Worm (Caenorhabditis elegans) whole organism, young adult: Measurements from ENCODE around the gene Y48A6B.14.

Source experiments
- B0019.2 ChIP-seq: fragments of 200-800 bp; sonication (Bioruptor generic); conservative IDR thresholded peaks from 2 replicates; pipeline ENCODE4 v1.3.6; 2022; ENCODE audit warnings: missing genetic modification reagents, missing genetic modification characterization, missing compliant biosample characterization
- C06A6.2 ChIP-seq: fragments of 200-800 bp; sonication (Bioruptor generic); conservative IDR thresholded peaks from 2 replicates; pipeline ENCODE4 v1.3.6; 2022; ENCODE audit warnings: missing genetic modification characterization, missing compliant biosample characterization
- F22D6.2 ChIP-seq: sonication (generic microtip); optimal IDR thresholded peaks from 2 replicates; lab custom pipeline; 2016; ENCODE audit warnings: mild to moderate bottlenecking, missing genetic modification characterization, missing compliant biosample characterization
- F23B12.7 ChIP-seq: sonication (generic microtip); optimal IDR thresholded peaks from 2 replicates; lab custom pipeline; 2017; ENCODE audit warnings: missing genetic modification characterization, mild to moderate bottlenecking, missing compliant biosample characterization, antibody characterized with exemption, moderate library complexity; ENCODE audit not compliant: insufficient read depth
- F55B11.4 ChIP-seq: sonication (generic microtip); optimal IDR thresholded peaks from 2 replicates; lab custom pipeline; 2016; ENCODE audit warnings: missing compliant biosample characterization, missing genetic modification characterization, borderline replicate concordance; ENCODE audit not compliant: insufficient read depth
- F57A8.1 ChIP-seq: fragments of 200-800 bp; sonication (Bioruptor generic); optimal IDR thresholded peaks from 2 replicates; lab custom pipeline; 2018; ENCODE audit warnings: mild to moderate bottlenecking, missing genetic modification characterization, moderate library complexity, missing compliant biosample characterization
- F57C9.4 ChIP-seq: sonication (generic microtip); optimal IDR thresholded peaks from 2 replicates; lab custom pipeline; 2017; ENCODE audit warnings: mild to moderate bottlenecking, missing genetic modification characterization, missing compliant biosample characterization
- K12H6.12 ChIP-seq: fragments of 200-800 bp; sonication (Bioruptor generic); optimal IDR thresholded peaks from 2 replicates; lab custom pipeline; 2018; ENCODE audit warnings: mild to moderate bottlenecking, missing genetic modification characterization, missing compliant biosample characterization
- T07F8.4 ChIP-seq: sonication (generic microtip); optimal IDR thresholded peaks from 2 replicates; lab custom pipeline; 2016; ENCODE audit warnings: mild to moderate bottlenecking, missing genetic modification characterization, moderate library complexity, missing compliant biosample characterization
- T26A5.8 ChIP-seq: sonication (generic microtip); optimal IDR thresholded peaks from 2 replicates; lab custom pipeline; 2016; ENCODE audit warnings: missing genetic modification characterization, missing compliant biosample characterization
- Y53G8AR.9 ChIP-seq: fragments of 200-800 bp; sonication (Bioruptor generic); conservative IDR thresholded peaks from 2 replicates; pipeline ENCODE4 v1.3.6; 2022; ENCODE audit warnings: missing genetic modification reagents, missing genetic modification characterization, missing compliant biosample characterization
- Y79H2A.3 ChIP-seq: fragments of 200-800 bp; sonication (Bioruptor generic); conservative IDR thresholded peaks from 2 replicates; pipeline ENCODE4 v1.3.6; 2022; ENCODE audit warnings: missing genetic modification reagents, missing genetic modification characterization, missing compliant biosample characterization
- Y95B8A.8 ChIP-seq: fragments of 200-800 bp; sonication (Bioruptor generic); IDR thresholded peaks from 2 replicates; pipeline ENCODE4 v1.3.6; 2022; ENCODE audit warnings: missing genetic modification reagents, missing genetic modification characterization, missing compliant biosample characterization
- ZK185.1 ChIP-seq: sonication (generic microtip); optimal IDR thresholded peaks from 2 replicates; lab custom pipeline; 2016; ENCODE audit warnings: mild to moderate bottlenecking, missing genetic modification characterization, missing compliant biosample characterization; ENCODE audit not compliant: poor library complexity, severe bottlenecking
- akir-1 ChIP-seq: fragments of 200-800 bp; sonication (Bioruptor generic); optimal IDR thresholded peaks from 2 replicates; lab custom pipeline; 2018; ENCODE audit warnings: mild to moderate bottlenecking, missing genetic modification characterization, moderate library complexity, missing compliant biosample characterization
- ama-1 ChIP-seq, 3 experiments: fragments of 150-350 bp in 1 of 3; sonication (generic microtip) in 2 of 3; optimal IDR thresholded peaks; 2 replicates each; lab custom pipeline; 2014 to 2018; ENCODE audit warnings: missing biosample characterization in 2 of 3, missing genetic modification characterization in 2 of 3, missing genetic modification reagents in 2 of 3
- aptf-3 ChIP-seq: fragments of 200-800 bp; sonication (Bioruptor generic); IDR thresholded peaks from 2 replicates; pipeline ENCODE4 v1.3.6; 2022; ENCODE audit warnings: missing genetic modification characterization, missing compliant biosample characterization
- attf-3 ChIP-seq: fragments of 200-800 bp; sonication (Bioruptor generic); conservative IDR thresholded peaks from 2 replicates; pipeline ENCODE4 v1.3.6; 2022; ENCODE audit warnings: missing genetic modification reagents, missing genetic modification characterization, missing compliant biosample characterization
- attf-5 ChIP-seq: fragments of 200-800 bp; sonication (Bioruptor generic); optimal IDR thresholded peaks from 2 replicates; lab custom pipeline; 2018; ENCODE audit warnings: mild to moderate bottlenecking, missing genetic modification characterization, missing compliant biosample characterization
- bed-1 ChIP-seq: fragments of 200-800 bp; sonication (Bioruptor generic); IDR thresholded peaks from 2 replicates; pipeline ENCODE4 v1.3.6; 2022; ENCODE audit warnings: missing genetic modification reagents, missing genetic modification characterization, missing compliant biosample characterization
- ccch-3 ChIP-seq: fragments of 200-800 bp; sonication (Bioruptor generic); optimal IDR thresholded peaks from 2 replicates; lab custom pipeline; 2018; ENCODE audit warnings: mild to moderate bottlenecking, missing genetic modification characterization, missing compliant biosample characterization
- ceh-27 ChIP-seq: fragments of 200-800 bp; sonication (Bioruptor generic); optimal IDR thresholded peaks from 2 replicates; lab custom pipeline; 2018; ENCODE audit warnings: mild to moderate bottlenecking, missing genetic modification characterization, moderate library complexity, missing compliant biosample characterization
- ceh-58 ChIP-seq: fragments of 200-800 bp; sonication (Bioruptor generic); IDR thresholded peaks from 2 replicates; pipeline ENCODE4 v1.3.6; 2022; ENCODE audit warnings: missing genetic modification characterization, missing compliant biosample characterization
- ceh-79 ChIP-seq: sonication (generic microtip); optimal IDR thresholded peaks from 2 replicates; lab custom pipeline; 2017; ENCODE audit warnings: mild to moderate bottlenecking, missing genetic modification characterization, missing compliant biosample characterization
- ets-4 ChIP-seq: fragments of 200-800 bp; sonication (Bioruptor generic); optimal IDR thresholded peaks from 2 replicates; lab custom pipeline; 2018; ENCODE audit warnings: mild to moderate bottlenecking, missing genetic modification characterization, missing compliant biosample characterization
- fkh-3 ChIP-seq: sonication (generic microtip); optimal IDR thresholded peaks from 2 replicates; lab custom pipeline; 2016; ENCODE audit warnings: mild to moderate bottlenecking, missing genetic modification characterization, missing compliant biosample characterization
- him-1 ChIP-seq: sonication (generic microtip); optimal IDR thresholded peaks from 2 replicates; lab custom pipeline; 2016; ENCODE audit warnings: missing genotype, missing genetic modification reagents, missing genetic modification characterization, missing compliant biosample characterization
- hlh-12 ChIP-seq: sonication (generic microtip); optimal IDR thresholded peaks from 2 replicates; lab custom pipeline; 2016; ENCODE audit warnings: missing genetic modification characterization, missing compliant biosample characterization
- hlh-26 ChIP-seq: fragments of 200-800 bp; sonication (Bioruptor generic); conservative IDR thresholded peaks from 2 replicates; pipeline ENCODE4 v1.3.6; 2022; ENCODE audit warnings: missing genetic modification reagents, missing genetic modification characterization, missing compliant biosample characterization
- hmg-20 ChIP-seq: fragments of 200-800 bp; sonication (Bioruptor generic); IDR thresholded peaks from 2 replicates; pipeline ENCODE4 v1.3.6; 2022; ENCODE audit warnings: missing genetic modification reagents, missing genetic modification characterization, missing compliant biosample characterization
- hrde-1 ChIP-seq: sonication (generic microtip); optimal IDR thresholded peaks from 2 replicates; lab custom pipeline; 2016; ENCODE audit warnings: missing genetic modification characterization, mild to moderate bottlenecking, missing compliant biosample characterization, moderate library complexity, missing genotype, missing genetic modification reagents, borderline replicate concordance
- lin-26 ChIP-seq: fragments of 200-800 bp; sonication (Bioruptor generic); IDR thresholded peaks from 2 replicates; pipeline ENCODE4 v1.3.6; 2022; ENCODE audit warnings: missing genetic modification reagents, missing genetic modification characterization, missing compliant biosample characterization
- lsl-1 ChIP-seq: fragments of 200-800 bp; sonication (Bioruptor generic); optimal IDR thresholded peaks from 2 replicates; lab custom pipeline; 2018; ENCODE audit warnings: mild to moderate bottlenecking, missing genetic modification characterization, moderate library complexity, missing compliant biosample characterization
- madf-10 ChIP-seq: sonication (generic microtip); optimal IDR thresholded peaks from 2 replicates; lab custom pipeline; 2016; ENCODE audit warnings: mild to moderate bottlenecking, missing genetic modification characterization, missing compliant biosample characterization
- madf-3 ChIP-seq: fragments of 200-800 bp; sonication (Bioruptor generic); IDR thresholded peaks from 2 replicates; pipeline ENCODE4 v1.3.6; 2022; ENCODE audit warnings: missing genetic modification reagents, missing genetic modification characterization, missing compliant biosample characterization
- mcd-1 ChIP-seq: fragments of 200-800 bp; sonication (Bioruptor generic); IDR thresholded peaks from 2 replicates; pipeline ENCODE4 v1.3.6; 2022; ENCODE audit warnings: missing genetic modification reagents, missing genetic modification characterization, missing compliant biosample characterization
- mel-28 ChIP-seq: sonication (generic microtip); optimal IDR thresholded peaks from 2 replicates; lab custom pipeline; 2016; ENCODE audit warnings: borderline replicate concordance, mild to moderate bottlenecking, missing genetic modification characterization, missing compliant biosample characterization
- nfya-2 ChIP-seq: fragments of 200-800 bp; sonication (Bioruptor generic); IDR thresholded peaks from 2 replicates; pipeline ENCODE4 v1.3.6; 2022; ENCODE audit warnings: missing genetic modification reagents, missing genetic modification characterization, missing compliant biosample characterization
- rec-8 ChIP-seq, 2 experiments: sonication (generic microtip); optimal IDR thresholded peaks; 2 replicates each; lab custom pipeline; 2016; ENCODE audit warnings: mild to moderate bottlenecking in 2 of 2, missing genetic modification characterization in 2 of 2, missing genetic modification reagents in 2 of 2, missing genotype in 2 of 2, missing biosample characterization in 1 of 2, missing compliant biosample characterization in 1 of 2, moderate library complexity in 1 of 2
- repo-1 ChIP-seq: sonication (generic microtip); optimal IDR thresholded peaks from 2 replicates; lab custom pipeline; 2017; ENCODE audit warnings: mild to moderate bottlenecking, missing genetic modification characterization, missing compliant biosample characterization
- sdz-38 ChIP-seq: sonication (generic microtip); optimal IDR thresholded peaks from 2 replicates; lab custom pipeline; 2016; ENCODE audit warnings: missing genotype, missing genetic modification characterization, missing compliant biosample characterization
- sea-2 ChIP-seq: fragments of 200-800 bp; sonication (Bioruptor generic); IDR thresholded peaks from 2 replicates; pipeline ENCODE4 v1.3.6; 2022; ENCODE audit warnings: missing genetic modification characterization, missing compliant biosample characterization
- somi-1 ChIP-seq: fragments of 200-800 bp; sonication (Bioruptor generic); optimal IDR thresholded peaks from 2 replicates; lab custom pipeline; 2018; ENCODE audit warnings: mild to moderate bottlenecking, missing genetic modification characterization, missing compliant biosample characterization
- unc-62 ChIP-seq: fragments of 150-350 bp; optimal IDR thresholded peaks from 2 replicates; lab custom pipeline; 2014; ENCODE audit warnings: missing biosample characterization, missing genetic modification reagents, missing genetic modification characterization
- ztf-22 ChIP-seq: fragments of 200-800 bp; sonication (Bioruptor generic); optimal IDR thresholded peaks from 2 replicates; lab custom pipeline; 2018; ENCODE audit warnings: mild to moderate bottlenecking, missing genetic modification characterization, moderate library complexity, missing compliant biosample characterization
- ztf-25 ChIP-seq: fragments of 200-800 bp; sonication (Bioruptor generic); IDR thresholded peaks from 2 replicates; pipeline ENCODE4 v1.3.6; 2022; ENCODE audit warnings: missing genetic modification reagents, missing genetic modification characterization, missing compliant biosample characterization
- ztf-28 ChIP-seq: fragments of 200-800 bp; sonication (Bioruptor generic); IDR thresholded peaks from 2 replicates; pipeline ENCODE4 v1.3.6; 2022; ENCODE audit warnings: missing genetic modification reagents, missing genetic modification characterization, missing compliant biosample characterization

The Y48A6B.14 gene

ce11 chrIII:11066691-11067090 lies 35.3 kb downstream of the Y48A6B.14 start (continued):
- TF ChIP-seq hlh-12, result no peak
- TF ChIP-seq madf-10 (tag; lab: Kevin White, UChicago), result peak; percentile 74
- no peak for TF ChIP-seq F22D6.2
- TF ChIP-seq ztf-28 (GFP tag; lab: Robert Waterston, UW), result 0 out of 2 replicates have a peak, but pooled peaks have one; percentile 20
- peak; percentile 81 for TF ChIP-seq Y53G8AR.9
- peak; percentile 76; the same call in 1 of the 2 replicates for TF ChIP-seq hmg-20 (GFP tag; lab: Robert Waterston, UW)
- peak; percentile 39 to 49 for TF ChIP-seq rec-8 (tag; optimal IDR thresholded peaks at IDR 0.05; lab: Kevin White, UChicago)
- peak; percentile 58 for TF ChIP-seq lsl-1 (GFP tag; lab: Kevin White, UChicago)
- peak; percentile 93 for TF ChIP-seq ZK185.1 (tag; lab: Kevin White, UChicago)
- 0 out of 2 replicates have a peak, but pooled peaks have one; percentile 13 for TF ChIP-seq Y79H2A.3 (GFP tag; lab: Robert Waterston, UW)
- TF ChIP-seq bed-1 (GFP tag; lab: Robert Waterston, UW), result no peak
- no peak for TF ChIP-seq B0019.2 (GFP tag; lab: Robert Waterston, UW)
- no peak for TF ChIP-seq nfya-2 (GFP tag; lab: Robert Waterston, UW)
- TF ChIP-seq unc-62 (GFP tag; lab: Kevin White, UChicago), result no peak
- no peak for TF ChIP-seq sea-2 (GFP tag; lab: Robert Waterston, UW)
- TF ChIP-seq C06A6.2, result peak; percentile 90
- no peak for TF ChIP-seq ceh-79 (tag; lab: Kevin White, UChicago)
- peak; percentile 91 for TF ChIP-seq F23B12.7
- TF ChIP-seq ama-1 (optimal IDR thresholded peaks at IDR 0.05; lab: Kevin White, UChicago), result no peak
- no peak for TF ChIP-seq ama-1 (GFP tag; optimal IDR thresholded peaks at IDR 0.05; lab: Kevin White, UChicago)
- peak; percentile 54 for TF ChIP-seq T07F8.4 (tag; lab: Kevin White, UChicago)
- no peak for TF ChIP-seq ccch-3 (GFP tag; lab: Kevin White, UChicago)
- no peak for TF ChIP-seq F57A8.1 (GFP tag; lab: Kevin White, UChicago)
- 0 out of 2 replicates have a peak, but pooled peaks have one; percentile 65 for TF ChIP-seq ztf-25 (GFP tag; lab: Robert Waterston, UW)
- peak; percentile 67; the same call in 1 of the 2 replicates for TF ChIP-seq madf-3
- TF ChIP-seq ceh-58, result 0 out of 2 replicates have a peak, but pooled peaks have one; percentile 66
- peak; percentile 40 for TF ChIP-seq somi-1 (GFP tag; lab: Kevin White, UChicago)
- no peak for TF ChIP-seq akir-1 (GFP tag; lab: Kevin White, UChicago)
- peak; percentile 47 for TF ChIP-seq mel-28
- TF ChIP-seq attf-3 (GFP tag; lab: Robert Waterston, UW), result peak; percentile 50; the same call in 1 of the 2 replicates
- TF ChIP-seq sdz-38, result no peak
- TF ChIP-seq ztf-22 (GFP tag; lab: Kevin White, UChicago), result no peak
- TF ChIP-seq T26A5.8, result peak; percentile 13
- no peak for TF ChIP-seq fkh-3 (tag; lab: Kevin White, UChicago)
- TF ChIP-seq repo-1 (tag; lab: Kevin White, UChicago), result peak; percentile 78
- TF ChIP-seq Y95B8A.8 (GFP tag; lab: Robert Waterston, UW), result peak; percentile 86; the same call in 1 of the 2 replicates
- peak; percentile 78 for TF ChIP-seq hrde-1 (tag; lab: Kevin White, UChicago)
- no peak for TF ChIP-seq hlh-26 (GFP tag; lab: Robert Waterston, UW)
- TF ChIP-seq aptf-3 (GFP tag; lab: Robert Waterston, UW), result peak; percentile 94
- TF ChIP-seq attf-5 (GFP tag; lab: Kevin White, UChicago), result peak; percentile 12
- peak; percentile 73 for TF ChIP-seq ceh-27 (GFP tag; lab: Kevin White, UChicago)
- peak; percentile 95 for TF ChIP-seq lin-26 (GFP tag; lab: Robert Waterston, UW)
- no peak for TF ChIP-seq K12H6.12 (tag; lab: Kevin White, UChicago)
- TF ChIP-seq him-1, result peak; percentile 61
- TF ChIP-seq ets-4 (GFP tag; lab: Kevin White, UChicago), result no peak
- TF ChIP-seq F57C9.4 (tag; lab: Kevin White, UChicago), result no peak
- no peak for TF ChIP-seq F55B11.4
- TF ChIP-seq mcd-1 (GFP tag; lab: Robert Waterston, UW), result peak; percentile 89
